Worm (Caenorhabditis elegans) whole organism, young adult: Measurements from ENCODE around the gene W07G4.2.

Experiments
- B0019.2 ChIP-seq: fragments of 200-800 bp; sonication (Bioruptor generic); conservative IDR thresholded peaks from 2 replicates; pipeline ENCODE4 v1.3.6; 2022; ENCODE audit warnings: missing genetic modification reagents, missing genetic modification characterization, missing compliant biosample characterization
- B0035.1 ChIP-seq: sonication (generic microtip); optimal IDR thresholded peaks from 2 replicates; lab custom pipeline; 2016; ENCODE audit warnings: missing genetic modification characterization, mild to moderate bottlenecking, missing compliant biosample characterization, missing genotype, missing genetic modification reagents
- B0261.1 ChIP-seq: sonication (generic microtip); optimal IDR thresholded peaks from 2 replicates; lab custom pipeline; 2016; ENCODE audit warnings: mild to moderate bottlenecking, missing genetic modification characterization, moderate library complexity, missing compliant biosample characterization
- C17E4.6 ChIP-seq: fragments of 200-800 bp; sonication (Bioruptor generic); IDR thresholded peaks from 2 replicates; pipeline ENCODE4 v1.3.6; 2022; ENCODE audit warnings: missing genetic modification reagents, missing genetic modification characterization, missing compliant biosample characterization
- D2030.7 ChIP-seq: fragments of 200-800 bp; sonication (Bioruptor generic); IDR thresholded peaks from 2 replicates; pipeline ENCODE4 v1.3.6; 2022; ENCODE audit warnings: missing genetic modification reagents, missing genetic modification characterization, missing compliant biosample characterization
- F10E7.11 ChIP-seq: sonication (generic microtip); optimal IDR thresholded peaks from 2 replicates; lab custom pipeline; 2017; ENCODE audit warnings: mild to moderate bottlenecking, missing genetic modification characterization, moderate library complexity, missing compliant biosample characterization
- F22D6.2 ChIP-seq: sonication (generic microtip); optimal IDR thresholded peaks from 2 replicates; lab custom pipeline; 2016; ENCODE audit warnings: mild to moderate bottlenecking, missing genetic modification characterization, missing compliant biosample characterization
- F23B12.7 ChIP-seq: sonication (generic microtip); optimal IDR thresholded peaks from 2 replicates; lab custom pipeline; 2017; ENCODE audit warnings: missing genetic modification characterization, mild to moderate bottlenecking, missing compliant biosample characterization, antibody characterized with exemption, moderate library complexity; ENCODE audit not compliant: insufficient read depth
- F33H1.4 ChIP-seq: fragments of 200-800 bp; sonication (Bioruptor generic); IDR thresholded peaks from 2 replicates; pipeline ENCODE4 v1.3.6; 2022; ENCODE audit warnings: missing genetic modification reagents, missing genetic modification characterization, missing compliant biosample characterization
- F39B2.1 ChIP-seq: fragments of 200-800 bp; sonication (Bioruptor generic); IDR thresholded peaks from 2 replicates; pipeline ENCODE4 v1.3.6; 2022; ENCODE audit warnings: missing genetic modification reagents, missing genetic modification characterization, missing compliant biosample characterization
- K11D2.4 ChIP-seq: fragments of 200-800 bp; sonication (Bioruptor generic); IDR thresholded peaks from 2 replicates; pipeline ENCODE4 v1.3.6; 2022; ENCODE audit warnings: missing genetic modification reagents, missing genetic modification characterization, missing compliant biosample characterization
- Y53G8AR.9 ChIP-seq: fragments of 200-800 bp; sonication (Bioruptor generic); conservative IDR thresholded peaks from 2 replicates; pipeline ENCODE4 v1.3.6; 2022; ENCODE audit warnings: missing genetic modification reagents, missing genetic modification characterization, missing compliant biosample characterization
- Y95B8A.8 ChIP-seq: fragments of 200-800 bp; sonication (Bioruptor generic); IDR thresholded peaks from 2 replicates; pipeline ENCODE4 v1.3.6; 2022; ENCODE audit warnings: missing genetic modification reagents, missing genetic modification characterization, missing compliant biosample characterization
- akir-1 ChIP-seq: fragments of 200-800 bp; sonication (Bioruptor generic); optimal IDR thresholded peaks from 2 replicates; lab custom pipeline; 2018; ENCODE audit warnings: mild to moderate bottlenecking, missing genetic modification characterization, moderate library complexity, missing compliant biosample characterization
- attf-6 ChIP-seq: fragments of 200-800 bp; sonication (Bioruptor generic); IDR thresholded peaks from 2 replicates; pipeline ENCODE4 v1.3.6; 2022; ENCODE audit warnings: missing genetic modification reagents, missing genetic modification characterization, missing compliant biosample characterization
- bed-1 ChIP-seq: fragments of 200-800 bp; sonication (Bioruptor generic); IDR thresholded peaks from 2 replicates; pipeline ENCODE4 v1.3.6; 2022; ENCODE audit warnings: missing genetic modification reagents, missing genetic modification characterization, missing compliant biosample characterization
- ceh-79 ChIP-seq: sonication (generic microtip); optimal IDR thresholded peaks from 2 replicates; lab custom pipeline; 2017; ENCODE audit warnings: mild to moderate bottlenecking, missing genetic modification characterization, missing compliant biosample characterization
- dpff-1 ChIP-seq: sonication (generic microtip); optimal IDR thresholded peaks from 2 replicates; lab custom pipeline; 2017; ENCODE audit warnings: mild to moderate bottlenecking, missing genetic modification characterization, missing compliant biosample characterization
- egl-44 ChIP-seq: fragments of 200-800 bp; sonication (Bioruptor generic); IDR thresholded peaks from 2 replicates; pipeline ENCODE4 v1.3.6; 2022; ENCODE audit warnings: missing genetic modification reagents, missing genetic modification characterization, missing compliant biosample characterization
- hmg-1.2 ChIP-seq: fragments of 200-800 bp; sonication (Bioruptor generic); IDR thresholded peaks from 2 replicates; pipeline ENCODE4 v1.3.6; 2022; ENCODE audit warnings: missing genetic modification reagents, missing genetic modification characterization, missing compliant biosample characterization
- hmg-20 ChIP-seq: fragments of 200-800 bp; sonication (Bioruptor generic); IDR thresholded peaks from 2 replicates; pipeline ENCODE4 v1.3.6; 2022; ENCODE audit warnings: missing genetic modification reagents, missing genetic modification characterization, missing compliant biosample characterization
- hsf-1 ChIP-seq: fragments of 200-800 bp; sonication (Bioruptor generic); IDR thresholded peaks from 2 replicates; pipeline ENCODE4 v1.3.6; 2022; ENCODE audit warnings: missing genetic modification reagents, missing genetic modification characterization, missing compliant biosample characterization
- lag-1 ChIP-seq: fragments of 200-800 bp; sonication (Bioruptor generic); IDR thresholded peaks from 2 replicates; pipeline ENCODE4 v1.3.6; 2022; ENCODE audit warnings: missing genetic modification reagents, missing genetic modification characterization, missing compliant biosample characterization
- let-526 ChIP-seq: fragments of 200-800 bp; sonication (Bioruptor generic); IDR thresholded peaks from 2 replicates; pipeline ENCODE4 v1.3.6; 2022; ENCODE audit warnings: missing genetic modification reagents, missing genetic modification characterization, missing compliant biosample characterization
- let-607 ChIP-seq, 2 experiments: fragments of 200-800 bp in 1 of 2; sonication (Bioruptor generic) in 1 of 2; sonication (generic microtip) in 1 of 2; optimal IDR thresholded peaks; 2 replicates each; lab custom pipeline; 2016 to 2018; ENCODE audit warnings: mild to moderate bottlenecking in 2 of 2, missing compliant biosample characterization in 2 of 2, missing genetic modification characterization in 2 of 2, moderate library complexity in 2 of 2, missing genotype in 1 of 2
- lin-35 ChIP-seq, 3 experiments: fragments of 150-350 bp in 2 of 3; sonication (generic microtip) in 1 of 3; optimal IDR thresholded peaks; 2 replicates each; lab custom pipeline; 2014 to 2018; ENCODE audit warnings: missing biosample characterization in 3 of 3, missing genetic modification characterization in 3 of 3, missing genetic modification reagents in 3 of 3
- lin-54 ChIP-seq: fragments of 200-800 bp; sonication (Bioruptor generic); optimal IDR thresholded peaks from 2 replicates; lab custom pipeline; 2018; ENCODE audit warnings: mild to moderate bottlenecking, missing genetic modification characterization, missing compliant biosample characterization
- lir-1 ChIP-seq: fragments of 200-800 bp; sonication (Bioruptor generic); conservative IDR thresholded peaks from 2 replicates; pipeline ENCODE4 v1.3.6; 2022; ENCODE audit warnings: missing genetic modification reagents, missing genetic modification characterization, missing compliant biosample characterization
- madf-3 ChIP-seq: fragments of 200-800 bp; sonication (Bioruptor generic); IDR thresholded peaks from 2 replicates; pipeline ENCODE4 v1.3.6; 2022; ENCODE audit warnings: missing genetic modification reagents, missing genetic modification characterization, missing compliant biosample characterization
- madf-6 ChIP-seq: fragments of 200-800 bp; sonication (Bioruptor generic); IDR thresholded peaks from 2 replicates; pipeline ENCODE4 v1.3.6; 2022; ENCODE audit warnings: missing genetic modification reagents, missing genetic modification characterization, missing compliant biosample characterization
- mcd-1 ChIP-seq: fragments of 200-800 bp; sonication (Bioruptor generic); IDR thresholded peaks from 2 replicates; pipeline ENCODE4 v1.3.6; 2022; ENCODE audit warnings: missing genetic modification reagents, missing genetic modification characterization, missing compliant biosample characterization
- nfya-1 ChIP-seq: sonication (generic microtip); optimal IDR thresholded peaks from 2 replicates; lab custom pipeline; 2017; ENCODE audit warnings: antibody characterized with exemption, missing compliant biosample characterization, missing genetic modification characterization, borderline replicate concordance; ENCODE audit not compliant: insufficient read depth
- nfya-2 ChIP-seq: fragments of 200-800 bp; sonication (Bioruptor generic); IDR thresholded peaks from 2 replicates; pipeline ENCODE4 v1.3.6; 2022; ENCODE audit warnings: missing genetic modification reagents, missing genetic modification characterization, missing compliant biosample characterization
- nhr-179 ChIP-seq: sonication (generic microtip); optimal IDR thresholded peaks from 2 replicates; lab custom pipeline; 2016; ENCODE audit warnings: mild to moderate bottlenecking, missing genetic modification characterization, missing compliant biosample characterization
- rec-8 ChIP-seq, 2 experiments: sonication (generic microtip); optimal IDR thresholded peaks; 2 replicates each; lab custom pipeline; 2016; ENCODE audit warnings: mild to moderate bottlenecking in 2 of 2, missing genetic modification characterization in 2 of 2, missing genetic modification reagents in 2 of 2, missing genotype in 2 of 2, missing biosample characterization in 1 of 2, missing compliant biosample characterization in 1 of 2, moderate library complexity in 1 of 2
- sea-2 ChIP-seq: fragments of 200-800 bp; sonication (Bioruptor generic); IDR thresholded peaks from 2 replicates; pipeline ENCODE4 v1.3.6; 2022; ENCODE audit warnings: missing genetic modification characterization, missing compliant biosample characterization
- tbx-9 ChIP-seq: sonication (generic microtip); optimal IDR thresholded peaks from 2 replicates; lab custom pipeline; 2016; ENCODE audit warnings: borderline replicate concordance, missing genetic modification characterization, inconsistent platforms, missing compliant biosample characterization
- tlf-1 ChIP-seq: fragments of 200-800 bp; sonication (Bioruptor generic); optimal IDR thresholded peaks from 2 replicates; lab custom pipeline; 2018; ENCODE audit warnings: mild to moderate bottlenecking, missing genetic modification characterization, missing compliant biosample characterization
- unc-130 ChIP-seq: sonication (generic microtip); optimal IDR thresholded peaks from 2 replicates; lab custom pipeline; 2016; ENCODE audit warnings: missing genetic modification reagents, missing genetic modification characterization, missing compliant biosample characterization
- xnd-1 ChIP-seq: sonication (generic microtip); optimal IDR thresholded peaks from 2 replicates; lab custom pipeline; 2016; ENCODE audit warnings: missing genotype, missing genetic modification reagents, missing genetic modification characterization, missing compliant biosample characterization
- zfh-2 ChIP-seq: fragments of 200-800 bp; sonication (Bioruptor generic); conservative IDR thresholded peaks from 2 replicates; pipeline ENCODE4 v1.3.6; 2022; ENCODE audit warnings: missing genetic modification reagents, missing genetic modification characterization, missing compliant biosample characterization
- ztf-25 ChIP-seq: fragments of 200-800 bp; sonication (Bioruptor generic); IDR thresholded peaks from 2 replicates; pipeline ENCODE4 v1.3.6; 2022; ENCODE audit warnings: missing genetic modification reagents, missing genetic modification characterization, missing compliant biosample characterization
- ztf-28 ChIP-seq: fragments of 200-800 bp; sonication (Bioruptor generic); IDR thresholded peaks from 2 replicates; pipeline ENCODE4 v1.3.6; 2022; ENCODE audit warnings: missing genetic modification reagents, missing genetic modification characterization, missing compliant biosample characterization

The W07G4.2 gene

DNA sequence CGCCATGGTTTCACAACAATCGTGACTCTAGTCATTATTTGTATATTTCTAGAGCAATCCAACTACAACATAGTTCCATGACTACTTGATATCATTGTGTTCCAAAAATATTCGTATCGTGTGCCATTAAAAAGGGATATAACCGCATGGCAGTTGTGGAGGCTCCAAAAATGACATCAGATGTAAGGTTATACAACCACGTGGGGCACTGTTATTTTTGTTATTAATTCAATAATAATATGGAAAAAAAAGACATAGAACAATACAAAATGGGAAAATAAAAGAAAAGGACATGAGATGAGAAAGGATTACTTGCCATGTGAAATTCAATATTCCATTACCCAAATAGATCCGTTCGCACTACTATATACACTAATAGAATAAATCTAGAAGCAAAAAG, 39.1 kb upstream of the W07G4.2 start:
- TF ChIP-seq unc-130 (GFP tag; lab: Kevin White, UChicago) (no peak), dpff-1 (tag; lab: Kevin White, UChicago) (no peak), K11D2.4 (GFP tag; lab: Robert Waterston, UW) (no peak), B0019.2 (GFP tag; lab: Robert Waterston, UW) (no peak), nfya-2 (no peak), hsf-1 (GFP tag; lab: Robert Waterston, UW) (no peak), B0261.1 (tag; lab: Kevin White, UChicago) (no peak), lin-54 (GFP tag; lab: Kevin White, UChicago) (no peak), akir-1 (GFP tag; lab: Kevin White, UChicago) (no peak), F33H1.4 (no peak)
- TF ChIP-seq, all 124 proteins: peak for 0

DNA sequence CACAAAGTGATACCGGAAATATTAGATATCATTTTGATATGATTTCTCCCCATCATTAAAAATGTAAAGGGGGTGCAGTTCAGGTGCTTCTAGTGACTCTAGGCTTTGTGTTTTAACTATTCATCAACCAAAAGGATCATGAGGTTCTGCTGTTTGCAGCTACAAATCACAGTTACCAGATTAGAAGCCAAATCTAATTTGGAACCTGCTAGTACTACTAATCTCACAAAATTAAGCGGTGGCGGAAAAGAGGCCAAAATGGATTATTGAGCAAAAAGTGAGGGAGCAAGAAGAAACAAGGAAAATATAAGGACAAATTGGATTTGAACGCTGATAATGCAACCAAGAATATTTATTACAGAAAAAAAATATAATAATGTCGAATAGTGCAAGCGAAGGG, 37.8 kb upstream of the W07G4.2 start:
- TF ChIP-seq F23B12.7 (tag; lab: Kevin White, UChicago), result no peak
- no peak for TF ChIP-seq C17E4.6 (GFP tag; lab: Robert Waterston, UW)
- TF ChIP-seq let-607 (tag; optimal IDR thresholded peaks at IDR 0.05; lab: Kevin White, UChicago), result no peak
- no peak for TF ChIP-seq lir-1

DNA sequence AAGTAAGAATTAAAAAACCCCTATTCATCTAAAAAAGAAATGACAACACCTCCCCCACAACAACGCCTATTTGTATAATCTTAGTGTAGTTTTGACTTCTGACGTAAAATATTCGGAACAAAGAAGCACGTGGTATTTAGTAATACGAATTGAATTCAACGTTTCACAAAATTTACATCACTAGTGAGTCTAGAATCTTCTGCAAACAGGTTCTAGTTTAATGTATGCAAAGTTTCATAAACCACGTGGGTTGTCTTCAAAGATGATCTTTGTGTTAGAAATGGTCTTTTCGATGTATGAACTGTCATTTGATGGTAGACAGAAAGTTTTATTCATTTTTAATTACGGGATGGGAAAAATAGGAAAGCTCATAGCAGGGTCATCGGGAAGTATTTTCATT, 36.8 kb upstream of the W07G4.2 start:
- TF ChIP-seq lag-1 (GFP tag; lab: Robert Waterston, UW) (no peak), Y95B8A.8 (no peak), hmg-20 (GFP tag; lab: Robert Waterston, UW) (no peak), D2030.7 (no peak), ceh-79 (tag; lab: Kevin White, UChicago) (no peak), attf-6 (GFP tag; lab: Robert Waterston, UW) (no peak), Y53G8AR.9 (no peak), rec-8 (tag; optimal IDR thresholded peaks at IDR 0.05; lab: Kevin White, UChicago) (no peak), mcd-1 (GFP tag; lab: Robert Waterston, UW) (no peak), nfya-1 (tag; lab: Kevin White, UChicago) (no peak)

DNA sequence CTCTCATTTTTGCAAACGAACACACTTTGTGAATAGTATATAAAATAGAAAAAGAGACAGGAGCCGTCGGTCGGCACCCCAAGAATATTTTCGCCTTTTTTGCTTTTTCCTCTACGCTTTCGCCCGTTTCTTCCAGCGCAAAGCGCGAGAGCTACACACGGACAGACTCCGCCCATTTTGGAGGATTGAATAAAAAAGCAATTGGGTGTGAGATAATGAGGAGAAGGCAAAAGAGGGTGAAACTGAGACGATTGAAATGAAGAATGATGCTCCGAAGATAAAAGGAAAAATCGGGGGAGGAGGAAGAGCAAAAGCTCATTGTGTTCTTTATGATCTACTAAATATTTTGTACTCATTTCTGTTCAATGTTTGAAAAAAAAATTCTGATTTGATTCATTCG, 34.7 kb upstream of the W07G4.2 start, which contains the start of gene C34B4.3:
Gene C34B4.3 (minus strand): TSS at position 101 of the 400 bp plus-strand sequence.
- no peak for TF ChIP-seq ztf-28 (GFP tag; lab: Robert Waterston, UW)
- no peak for TF ChIP-seq ztf-25 (GFP tag; lab: Robert Waterston, UW)
- TF ChIP-seq B0035.1 (tag; lab: Kevin White, UChicago), result no peak

DNA sequence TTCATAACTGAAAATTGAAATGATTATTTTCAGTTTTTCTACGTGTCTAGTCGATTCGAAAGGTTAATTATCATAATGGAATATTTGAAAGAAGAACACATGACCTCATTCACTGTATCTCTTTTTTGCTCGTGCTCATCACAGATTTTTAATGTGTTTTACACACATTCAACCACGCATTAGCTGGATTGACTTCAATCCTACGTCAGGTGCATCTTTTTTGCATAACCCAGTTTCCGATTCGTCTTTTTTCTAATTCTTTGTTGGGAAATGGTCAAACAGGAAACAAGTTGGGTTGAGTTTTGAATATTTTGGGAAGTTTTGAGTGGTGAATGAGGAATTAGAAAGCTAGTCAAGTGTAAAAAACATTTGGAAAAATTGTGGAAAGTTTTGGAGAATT, 33.9 kb upstream of the W07G4.2 start:
- no peak for TF ChIP-seq F39B2.1 (GFP tag; lab: Robert Waterston, UW)
- no peak for TF ChIP-seq F10E7.11 (tag; lab: Kevin White, UChicago)
- TF ChIP-seq xnd-1 (tag; lab: Kevin White, UChicago), result no peak
- no peak for TF ChIP-seq sea-2 (GFP tag; lab: Robert Waterston, UW)
- TF ChIP-seq madf-6, result no peak
- no peak for TF ChIP-seq tbx-9
- no peak for TF ChIP-seq zfh-2 (GFP tag; lab: Robert Waterston, UW)
- no peak for TF ChIP-seq akir-1 (GFP tag; lab: Kevin White, UChicago)
- no peak for TF ChIP-seq bed-1 (GFP tag; lab: Robert Waterston, UW)
- TF ChIP-seq madf-3, result no peak
- TF ChIP-seq F22D6.2 (tag; lab: Kevin White, UChicago), result no peak
- no peak for TF ChIP-seq hmg-1.2
- no peak for TF ChIP-seq let-607 (tag; optimal IDR thresholded peaks at IDR 0.05; lab: Kevin White, UChicago)
- no peak for TF ChIP-seq egl-44 (GFP tag; lab: Robert Waterston, UW)
- no peak for TF ChIP-seq nhr-179
- TF ChIP-seq let-526 (GFP tag; lab: Robert Waterston, UW), result no peak
- TF ChIP-seq tlf-1 (GFP tag; lab: Kevin White, UChicago), result no peak
- TF ChIP-seq mcd-1 (GFP tag; lab: Robert Waterston, UW), result no peak
- no peak for TF ChIP-seq lin-35 (GFP tag; optimal IDR thresholded peaks at IDR 0.05; lab: Kevin White, UChicago)
